Worm (Caenorhabditis elegans): ENCODE data around the gene sds-22.

ce11 chrII:7829616-7830015 lies 28.6 kb upstream of the sds-22 start:
- TF ChIP-seq pha-4 (tag; optimal IDR thresholded peaks at IDR 0.05) (no peak), sdc-2 (tag; optimal IDR thresholded peaks at IDR 0.05) (no peak), ztf-16 (tag; optimal IDR thresholded peaks at IDR 0.05) (no peak), F13H6.1 (tag; optimal IDR thresholded peaks at IDR 0.05) (no peak), C38D4.7 (GFP tag; optimal IDR thresholded peaks at IDR 0.05) (no peak), ama-1 (optimal IDR thresholded peaks at IDR 0.05) (no peak), dve-1 (tag; optimal IDR thresholded peaks at IDR 0.05) (no peak), C08G9.2 (tag; optimal IDR thresholded peaks at IDR 0.05) (no peak)

All from whole organism, late embryonic.